Worm (Caenorhabditis elegans): ENCODE results near the gene unc-18.

DNA sequence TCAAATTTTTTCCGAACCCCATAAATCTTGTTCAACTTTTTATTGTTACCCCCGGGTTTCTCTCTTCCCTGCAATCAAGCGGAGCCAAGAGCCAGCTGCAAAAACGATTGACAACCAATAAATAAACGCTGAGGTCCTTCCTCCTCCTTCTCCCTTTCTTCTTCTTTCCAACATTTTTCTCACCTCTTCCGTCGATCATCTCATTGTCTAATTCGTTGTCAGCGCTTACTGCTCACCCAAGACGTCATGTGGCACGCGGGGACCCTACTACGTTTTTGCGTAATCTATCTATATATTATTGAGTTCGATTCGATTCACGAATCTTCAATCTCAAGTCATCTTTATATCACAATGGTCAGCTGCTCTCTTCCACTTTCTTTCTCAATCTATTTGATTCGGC is 32.8 kb downstream of the unc-18 start:
- TF ChIP-seq ceh-28 (tag; optimal IDR thresholded peaks at IDR 0.05) (no peak), D1046.2 (GFP tag; IDR thresholded peaks at IDR 0.05) (no peak), unc-62 (GFP tag; optimal IDR thresholded peaks at IDR 0.05 in 1 of 2) (peak in 1 of 2 experiments; percentile 90), unc-62 (tag; optimal IDR thresholded peaks at IDR 0.05) (no peak), hlh-11 (tag; optimal IDR thresholded peaks at IDR 0.05) (no peak), mep-1 (tag; optimal IDR thresholded peaks at IDR 0.05) (no peak)
